Fruit fly (Drosophila melanogaster) whole organism, embryonic: Measurements from ENCODE around the gene Nepl20.
A peak's percentile ranks its signal among the peaks of the same experiment; 100 is the strongest.

ENCODE experiments used
- CG1024 ChIP-seq: fragments of 200-800 bp; sonication (Bioruptor generic); IDR thresholded peaks from 2 replicates; pipeline ENCODE4 v1.3.6; 2022; ENCODE audit warnings: missing biosample characterization, missing genetic modification characterization
- CG10431 ChIP-seq: fragments of 200-800 bp; sonication (Bioruptor generic); optimal IDR thresholded peaks from 3 replicates; lab custom pipeline; 2018; ENCODE audit warnings: missing biosample characterization, mild to moderate bottlenecking, missing genetic modification characterization
- CG10462 ChIP-seq: fragments of 200-800 bp; sonication (Bioruptor generic); optimal IDR thresholded peaks from 2 replicates; lab custom pipeline; 2016; ENCODE audit warnings: missing biosample characterization, missing genetic modification characterization
- CG42726 ChIP-seq: fragments of 200-800 bp; sonication (Bioruptor generic); IDR thresholded peaks from 2 replicates; pipeline ENCODE4 v1.3.6; 2022; ENCODE audit warnings: missing biosample characterization, missing genetic modification characterization; ENCODE audit not compliant: partially characterized antibody
- CTCF ChIP-seq: fragments of 200-800 bp; sonication (Bioruptor generic); optimal IDR thresholded peaks from 2 replicates; lab custom pipeline; 2017; ENCODE audit warnings: missing biosample characterization, mild to moderate bottlenecking, missing genetic modification characterization, moderate library complexity
- Fer1 ChIP-seq: fragments of 200-800 bp; sonication (Bioruptor generic); optimal IDR thresholded peaks from 2 replicates; lab custom pipeline; 2017; ENCODE audit warnings: missing biosample characterization, mild to moderate bottlenecking, missing genetic modification characterization
- fru ChIP-seq: fragments of >200 bp; optimal IDR thresholded peaks from 2 replicates; lab custom pipeline; 2017
- kni ChIP-seq: fragments of 200-800 bp; sonication (Bioruptor generic); optimal IDR thresholded peaks from 3 replicates; lab custom pipeline; 2017; ENCODE audit warnings: mild to moderate bottlenecking, missing biosample characterization, missing genetic modification reagents, missing genetic modification characterization
- onecut ChIP-seq: fragments of 200-800 bp; sonication (Bioruptor generic); IDR thresholded peaks from 2 replicates; pipeline ENCODE4 v1.3.6; 2022; ENCODE audit warnings: missing biosample characterization, missing genetic modification characterization
- otp ChIP-seq: fragments of 200-800 bp; sonication (Bioruptor generic); IDR thresholded peaks from 3 replicates; pipeline ENCODE4, ENCODE4 v1.3.6; 2022; ENCODE audit warnings: missing biosample characterization, missing genetic modification characterization

DNA sequence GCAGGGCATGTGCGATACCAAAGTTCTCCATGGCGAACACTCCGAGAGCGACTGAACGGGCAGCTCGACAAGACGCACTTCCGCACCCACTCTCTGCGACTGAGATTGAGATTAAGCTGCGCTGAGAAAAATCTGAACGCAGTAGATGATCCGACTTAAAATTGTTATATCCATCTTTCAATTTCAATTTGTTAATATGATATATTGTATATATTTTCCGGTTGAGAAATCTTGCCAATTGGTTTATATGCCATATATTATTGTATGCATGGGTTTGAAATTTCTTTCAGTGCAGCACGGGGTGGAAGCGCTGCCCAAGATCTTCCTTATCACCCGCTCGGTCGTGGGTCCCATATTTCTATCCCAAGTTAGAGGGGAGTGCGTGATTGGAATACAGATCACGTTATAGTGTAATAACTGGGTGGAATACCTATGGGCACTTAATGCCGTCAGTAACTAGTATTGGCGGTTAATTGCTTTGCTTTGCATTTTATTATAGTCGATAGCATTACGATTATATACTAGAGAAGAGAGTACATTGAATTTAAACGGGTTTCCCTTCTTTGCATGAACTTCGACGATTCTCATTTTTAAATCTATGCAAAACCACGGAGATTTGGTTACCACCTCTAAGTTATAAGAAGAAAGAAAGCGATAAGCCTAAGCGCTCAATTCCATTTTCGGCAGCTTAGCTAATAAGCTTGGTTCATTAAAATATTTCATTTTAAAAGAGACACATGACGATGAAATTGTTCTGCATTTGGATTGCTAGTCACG, at the start of gene Nepl20, which contains the start of gene Nepl19:
- TF ChIP-seq CG42726 (no peak), Fer1 (peak; percentile 87), otp (GFP tag; lab: Robert Waterston, UW) (peak; percentile 77), CTCF (GFP tag; lab: Kevin White, UChicago) (no peak), kni (no peak), CG1024 (GFP tag; lab: Robert Waterston, UW) (peak; percentile 67), onecut (GFP tag; lab: Robert Waterston, UW) (peak; percentile 66), CG10431 (GFP tag; lab: Kevin White, UChicago) (no peak), CG10462 (GFP tag; lab: Kevin White, UChicago) (peak; percentile 55), fru (lab: Kevin White, UChicago) (no peak)
